Fruit fly (Drosophila melanogaster): ENCODE data around the gene CG43082.

CG43082 gene

dm6 chr3L:15704250-15704985 lies 42.8 kb downstream of the CG43082 start (continued):
- TF ChIP-seq CG31441 (GFP tag; IDR thresholded peaks at IDR 0.05) (peak; percentile 77), sr (GFP tag; IDR thresholded peaks at IDR 0.05) (no peak), dimm (GFP tag; IDR thresholded peaks at IDR 0.05) (no peak), ash1 (GFP tag; optimal IDR thresholded peaks at IDR 0.05) (no peak), vvl (GFP tag; IDR thresholded peaks at IDR 0.05) (peak; percentile 13; the same call in 1 of the 2 replicates), CG14014 (GFP tag; IDR thresholded peaks at IDR 0.05) (no peak), CG12236 (GFP tag; optimal IDR thresholded peaks at IDR 0.05) (no peak), CG4424 (GFP tag; optimal IDR thresholded peaks at IDR 0.05) (peak; percentile 77), gt (GFP tag; IDR thresholded peaks at IDR 0.05) (no peak), CG3847 (GFP tag; IDR thresholded peaks at IDR 0.05) (no peak), CG34422 (GFP tag; IDR thresholded peaks at IDR 0.05) (no peak), Med (GFP tag) (peak; percentile 70), Kr (GFP tag; optimal IDR thresholded peaks at IDR 0.05) (no peak), CG10462 (GFP tag; optimal IDR thresholded peaks at IDR 0.05) (peak; percentile 52), row (GFP tag; IDR thresholded peaks at IDR 0.05) (peak; percentile 74), tin (GFP tag; optimal IDR thresholded peaks at IDR 0.05) (peak; percentile 31), fru (optimal IDR thresholded peaks at IDR 0.05) (no peak), H15 (GFP tag; IDR thresholded peaks at IDR 0.05) (0 out of 3 replicates have a peak, but pooled peaks have one; percentile 15), CG3281 (GFP tag; optimal IDR thresholded peaks at IDR 0.05) (peak; percentile 24), Rfx (GFP tag; IDR thresholded peaks at IDR 0.05) (0 out of 2 replicates have a peak, but pooled peaks have one; percentile 4), CG6175 (GFP tag; IDR thresholded peaks at IDR 0.05) (no peak), hth (optimal IDR thresholded peaks at IDR 0.05) (no peak), ro (GFP tag; IDR thresholded peaks at IDR 0.05) (no peak), PHDP (tag; optimal IDR thresholded peaks at IDR 0.05) (peak; percentile 37), NC2α (GFP tag; optimal IDR thresholded peaks at IDR 0.05) (no peak), Hr78 (GFP tag; optimal IDR thresholded peaks at IDR 0.05) (peak in 1 of 2 experiments; percentile 38), Dip2 (GFP tag; IDR thresholded peaks at IDR 0.05) (no peak), CG8388 (GFP tag; optimal IDR thresholded peaks at IDR 0.05) (peak; percentile 57), Mes4 (GFP tag; optimal IDR thresholded peaks at IDR 0.05) (no peak), CHES-1-like (GFP tag; optimal IDR thresholded peaks at IDR 0.05) (no peak), ato (GFP tag; IDR thresholded peaks at IDR 0.05; ENCODE audit: partially characterized antibody) (no peak), pnt (GFP tag; optimal IDR thresholded peaks at IDR 0.05) (no peak), Gsc (GFP tag; IDR thresholded peaks at IDR 0.05) (no peak), gro (GFP tag; optimal IDR thresholded peaks at IDR 0.05) (no peak), ems (GFP tag; optimal IDR thresholded peaks at IDR 0.05) (no peak), vfl (GFP tag; optimal IDR thresholded peaks at IDR 0.05) (no peak), CG9609 (GFP tag; optimal IDR thresholded peaks at IDR 0.05) (no peak), twi (tag; optimal IDR thresholded peaks at IDR 0.05) (peak; percentile 12), Hr51 (GFP tag; optimal IDR thresholded peaks at IDR 0.05) (peak in 1 of 2 experiments; percentile 73), wdn (GFP tag; IDR thresholded peaks at IDR 0.05) (no peak), CG18262 (tag; optimal IDR thresholded peaks at IDR 0.05) (peak; percentile 89), slp2 (GFP tag; optimal IDR thresholded peaks at IDR 0.05) (no peak), CG18619 (GFP tag; optimal IDR thresholded peaks at IDR 0.05) (peak; percentile 69), bigmax (GFP tag; optimal IDR thresholded peaks at IDR 0.05) (no peak), Nf-YB (GFP tag; optimal IDR thresholded peaks at IDR 0.05) (peak; percentile 56), chif (GFP tag; optimal IDR thresholded peaks at IDR 0.05) (peak; percentile 14 to 31), D (optimal IDR thresholded peaks at IDR 0.05) (no peak), D (GFP tag; optimal IDR thresholded peaks at IDR 0.05) (peak; percentile 60), CG6654 (GFP tag; optimal IDR thresholded peaks at IDR 0.05) (peak; percentile 40), Atf-2 (GFP tag; optimal IDR thresholded peaks at IDR 0.05) (no peak), Oli (tag; optimal IDR thresholded peaks at IDR 0.05) (peak; percentile 73), ttk (GFP tag; IDR thresholded peaks at IDR 0.05) (no peak)
